Worm (Caenorhabditis elegans): Measurements from ENCODE around the gene fbxb-84.
"Not testable (repeated sequence)": the region's sequence is repeated elsewhere in the genome, so short reads cannot be mapped to it uniquely, and the experiment has no call there.

DNA sequence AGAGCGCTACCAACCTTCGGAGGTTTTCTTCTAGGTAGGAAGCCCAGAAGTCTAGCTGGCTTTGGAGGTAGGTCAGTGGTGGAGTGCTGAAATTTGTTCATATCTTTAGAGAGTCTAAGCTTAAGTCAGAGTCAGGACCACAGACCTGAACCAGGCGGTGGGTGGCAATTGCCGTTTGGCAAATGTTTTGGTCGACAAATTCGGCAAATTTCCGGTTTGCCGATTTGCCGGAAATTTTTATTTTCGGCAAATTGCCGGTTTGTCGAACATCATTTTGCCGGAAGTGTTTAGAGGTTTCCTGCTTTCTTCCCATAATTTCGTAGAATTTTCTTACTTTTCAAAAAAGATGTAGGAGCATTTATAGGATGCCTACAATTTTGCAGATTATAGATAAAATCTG lies 47.4 kb downstream of the fbxb-84 start, which contains the start of gene C29F9.9:
- not testable (repeated sequence) for TF ChIP-seq ceh-6 (GFP tag; optimal IDR thresholded peaks at IDR 0.05); fkh-10 (GFP tag; optimal IDR thresholded peaks at IDR 0.05); hlh-8 (tag; optimal IDR thresholded peaks at IDR 0.05); pqm-1 (tag; optimal IDR thresholded peaks at IDR 0.05); mec-3 (tag; optimal IDR thresholded peaks at IDR 0.05; ENCODE audit: borderline replicate concordance); ceh-19 (GFP tag; optimal IDR thresholded peaks at IDR 0.05); pha-2 (tag; optimal IDR thresholded peaks at IDR 0.05); pha-4 (tag; optimal IDR thresholded peaks at IDR 0.05)
